Worm (Caenorhabditis elegans): ENCODE data around the gene C50E3.6.

DNA sequence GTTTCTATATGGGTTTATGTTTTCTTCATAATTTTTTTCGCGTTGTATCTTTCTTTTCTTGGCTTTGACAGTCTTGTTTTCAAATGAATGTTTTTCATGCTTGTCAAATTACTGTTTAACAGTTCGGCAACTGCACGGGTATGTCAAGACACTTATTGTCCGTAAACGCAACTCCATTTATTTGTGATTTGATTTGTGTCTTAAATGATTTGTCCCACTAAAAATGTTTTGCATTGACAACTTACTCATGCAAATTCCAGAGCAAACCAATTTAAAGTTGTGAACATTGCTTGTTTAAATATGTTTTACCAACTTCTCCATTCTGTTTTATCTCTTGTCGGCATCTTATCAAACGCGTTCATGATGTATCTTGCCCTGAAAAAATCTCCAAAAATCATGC, 41.4 kb upstream of the C50E3.6 start, which contains the start of gene srd-25:
- TF ChIP-seq nhr-80 (tag; optimal IDR thresholded peaks at IDR 0.05) = no peak
- no peak for TF ChIP-seq tbx-9 (tag; optimal IDR thresholded peaks at IDR 0.05; ENCODE audit: borderline replicate concordance)
- TF ChIP-seq nhr-90 (tag; optimal IDR thresholded peaks at IDR 0.05) = no peak
- TF ChIP-seq ztf-22 (GFP tag; optimal IDR thresholded peaks at IDR 0.05) = no peak
- TF ChIP-seq mcd-1 (GFP tag; IDR thresholded peaks at IDR 0.05) = no peak
- TF ChIP-seq B0261.1 (tag; optimal IDR thresholded peaks at IDR 0.05) = no peak
- no peak for TF ChIP-seq repo-1 (tag; optimal IDR thresholded peaks at IDR 0.05)
- TF ChIP-seq die-1 (tag; optimal IDR thresholded peaks at IDR 0.05) = no peak
- TF ChIP-seq hsf-1 (GFP tag; IDR thresholded peaks at IDR 0.05) = no peak
- no peak for TF ChIP-seq ztf-26 (tag; optimal IDR thresholded peaks at IDR 0.05)
- TF ChIP-seq F37B4.10 (GFP tag; IDR thresholded peaks at IDR 0.05) = no peak
- TF ChIP-seq unc-62 (GFP tag; optimal IDR thresholded peaks at IDR 0.05) = no peak
- TF ChIP-seq snpc-4 (GFP tag; optimal IDR thresholded peaks at IDR 0.05) = no peak
- TF ChIP-seq snpc-4 (tag; optimal IDR thresholded peaks at IDR 0.05) = no peak
- TF ChIP-seq zfh-2 (GFP tag; conservative IDR thresholded peaks at IDR 0.05) = no peak

Data from whole organism, young adult.